Fruit fly (Drosophila melanogaster): ENCODE results near the gene CG12071.

dm6 chr3R:30860561-30860928 is 20.3 kb downstream of the CG12071 start:
- TF ChIP-seq usp (GFP tag; optimal IDR thresholded peaks at IDR 0.05) (no peak), EcR (GFP tag; optimal IDR thresholded peaks at IDR 0.05) (no peak)

Data from whole organism.